Worm (Caenorhabditis elegans) whole organism, L1 larva: ENCODE data around the gene egl-20.

Experiments used
- elt-2 ChIP-seq: sonication (generic microtip); optimal IDR thresholded peaks from 2 replicates; lab custom pipeline; 2016; ENCODE audit warnings: missing genetic modification characterization, mild to moderate bottlenecking, inconsistent platforms, missing compliant biosample characterization, missing genetic modification reagents
- ets-5 ChIP-seq: fragments of 200-800 bp; sonication (Bioruptor generic); IDR thresholded peaks from 2 replicates; pipeline ENCODE4 v1.3.6; 2022; ENCODE audit warnings: missing genetic modification characterization, missing compliant biosample characterization
- fos-1 ChIP-seq: fragments of 150-350 bp; optimal IDR thresholded peaks from 2 replicates; lab custom pipeline; 2014; ENCODE audit warnings: missing biosample characterization, missing genetic modification characterization
- nhr-12 ChIP-seq: sonication (generic microtip); optimal IDR thresholded peaks from 2 replicates; lab custom pipeline; 2017; ENCODE audit warnings: missing biosample characterization, missing genetic modification characterization
- nhr-71 ChIP-seq: sonication (generic microtip); optimal IDR thresholded peaks from 2 replicates; lab custom pipeline; 2016; ENCODE audit warnings: mild to moderate bottlenecking, missing genetic modification characterization, moderate library complexity, missing compliant biosample characterization
- nhr-77 ChIP-seq: fragments of 150-350 bp; optimal IDR thresholded peaks from 2 replicates; lab custom pipeline; 2014; ENCODE audit warnings: missing biosample characterization, missing genetic modification characterization
- pqm-1 ChIP-seq: sonication (generic microtip); optimal IDR thresholded peaks from 3 replicates; lab custom pipeline; 2017; ENCODE audit warnings: missing biosample characterization, missing genetic modification characterization
- rnt-1 ChIP-seq: sonication (generic microtip); optimal IDR thresholded peaks from 2 replicates; lab custom pipeline; 2016; ENCODE audit warnings: mild to moderate bottlenecking, missing genetic modification characterization, moderate library complexity, missing compliant biosample characterization
- unc-30 ChIP-seq: sonication (generic microtip); optimal IDR thresholded peaks from 2 replicates; lab custom pipeline; 2017; ENCODE audit warnings: missing biosample characterization, missing genetic modification characterization
- ztf-4 ChIP-seq: fragments of 150-350 bp; optimal IDR thresholded peaks from 2 replicates; lab custom pipeline; 2014; ENCODE audit warnings: missing biosample characterization, missing genetic modification characterization

DNA sequence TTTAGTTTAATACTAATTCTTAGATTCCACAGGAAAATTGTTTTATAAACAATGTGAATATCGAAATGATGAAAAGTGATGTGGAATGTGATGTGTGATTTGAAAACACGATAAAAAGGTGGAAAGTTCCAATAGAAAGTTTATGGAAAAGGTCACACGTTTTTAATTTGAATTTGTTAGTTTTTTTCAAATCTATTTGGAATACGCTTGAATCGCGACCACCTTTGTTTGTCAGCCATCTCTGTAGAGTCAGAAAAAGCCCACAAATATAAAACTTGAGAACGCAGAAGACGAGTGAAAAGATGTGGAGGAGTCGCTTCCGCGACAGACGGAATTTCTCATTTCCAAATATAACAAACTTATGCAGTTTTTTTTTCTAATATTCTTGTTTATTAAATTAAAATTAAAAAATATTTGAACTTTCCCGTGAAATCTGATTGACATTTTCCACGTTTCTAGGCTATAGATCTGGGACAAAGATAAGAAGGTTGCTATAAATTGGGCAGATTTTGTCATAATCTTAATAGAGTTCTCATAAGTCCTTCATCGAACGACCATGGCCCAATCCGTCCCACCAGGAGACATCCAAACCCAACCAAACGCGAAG is 25.8 kb upstream of the egl-20 start, which contains the start of the genes kin-24 and msp-56:
- TF ChIP-seq nhr-71 (tag; lab: Kevin White, UChicago) (no peak), pqm-1 (no peak), elt-2 (tag; lab: Kevin White, UChicago) (no peak), rnt-1 (tag; lab: Kevin White, UChicago) (no peak), ztf-4 (tag; lab: Kevin White, UChicago) (no peak), fos-1 (no peak), nhr-77 (tag; lab: Kevin White, UChicago) (no peak), unc-30 (tag; lab: Kevin White, UChicago) (no peak), ets-5 (no peak), nhr-12 (no peak)
